Worm (Caenorhabditis elegans) whole organism, late embryonic: Measurements from ENCODE around the gene F45B8.5.

Experiments
- F13H6.1 ChIP-seq: sonication (generic microtip); optimal IDR thresholded peaks from 2 replicates; lab custom pipeline; 2016; ENCODE audit warnings: missing genetic modification characterization, missing compliant biosample characterization
- ceh-2 ChIP-seq: sonication (generic microtip); optimal IDR thresholded peaks from 2 replicates; lab custom pipeline; 2016; ENCODE audit warnings: missing genotype, missing genetic modification characterization, missing compliant biosample characterization
- ceh-22 ChIP-seq: sonication (generic microtip); optimal IDR thresholded peaks from 2 replicates; lab custom pipeline; 2017; ENCODE audit warnings: missing biosample characterization, missing genetic modification characterization
- ceh-24 ChIP-seq: sonication (generic microtip); optimal IDR thresholded peaks from 2 replicates; lab custom pipeline; 2016; ENCODE audit warnings: mild to moderate bottlenecking, missing genetic modification characterization, missing compliant biosample characterization
- elt-2 ChIP-seq: sonication (generic microtip); optimal IDR thresholded peaks from 2 replicates; lab custom pipeline; 2016; ENCODE audit warnings: missing genetic modification reagents, missing genetic modification characterization, missing compliant biosample characterization
- fkh-10 ChIP-seq: fragments of 150-350 bp; optimal IDR thresholded peaks from 2 replicates; lab custom pipeline; 2014; ENCODE audit warnings: missing biosample characterization, missing genetic modification reagents, missing genetic modification characterization
- nhr-11 ChIP-seq: fragments of 150-350 bp; optimal IDR thresholded peaks from 2 replicates; lab custom pipeline; 2014; ENCODE audit warnings: missing biosample characterization, missing genetic modification characterization
- nhr-232 ChIP-seq: sonication (generic microtip); optimal IDR thresholded peaks from 2 replicates; lab custom pipeline; 2016; ENCODE audit warnings: missing genetic modification characterization, missing compliant biosample characterization
- pag-3 ChIP-seq: sonication (generic microtip); optimal IDR thresholded peaks from 2 replicates; lab custom pipeline; 2016; ENCODE audit warnings: missing compliant biosample characterization, missing genetic modification characterization, borderline replicate concordance
- pha-2 ChIP-seq: sonication (generic microtip); optimal IDR thresholded peaks from 2 replicates; lab custom pipeline; 2017; ENCODE audit warnings: mild to moderate bottlenecking, missing genetic modification characterization, missing compliant biosample characterization
- unc-55 ChIP-seq: sonication (generic microtip); optimal IDR thresholded peaks from 2 replicates; lab custom pipeline; 2017; ENCODE audit warnings: missing biosample characterization, missing genetic modification reagents, missing genetic modification characterization

ce11 chrX:14976840-14977534 lies 11.1 kb downstream of the F45B8.5 start:
- TF ChIP-seq unc-55 (GFP tag; lab: Kevin White, UChicago) (no peak), nhr-11 (no peak), nhr-232 (tag; lab: Kevin White, UChicago) (no peak), pag-3 (tag; lab: Kevin White, UChicago) (no peak), ceh-22 (tag; lab: Kevin White, UChicago) (no peak), ceh-2 (no peak), fkh-10 (GFP tag; lab: Kevin White, UChicago) (no peak), ceh-24 (tag; lab: Kevin White, UChicago) (no peak), elt-2 (tag; lab: Kevin White, UChicago) (no peak), F13H6.1 (tag; lab: Kevin White, UChicago) (no peak), pha-2 (no peak)
